Fruit fly (Drosophila melanogaster) whole organism, adult: Measurements from ENCODE around the gene mtsh.

Experiments
- CG11617 ChIP-seq: fragments of 200-800 bp; sonication (Bioruptor generic); optimal IDR thresholded peaks from 2 replicates; lab custom pipeline; 2017; ENCODE audit warnings: mild to moderate bottlenecking, missing biosample characterization, missing genetic modification reagents, missing genetic modification characterization
- CG12768 ChIP-seq: fragments of 200-800 bp; sonication (Bioruptor generic); optimal IDR thresholded peaks from 2 replicates; lab custom pipeline; 2017; ENCODE audit warnings: missing biosample characterization, missing genetic modification characterization, mild to moderate bottlenecking, moderate library complexity, missing genetic modification reagents
- CG14711 ChIP-seq: fragments of 200-800 bp; sonication (Bioruptor generic); optimal IDR thresholded peaks from 2 replicates; lab custom pipeline; 2018; ENCODE audit warnings: missing biosample characterization, mild to moderate bottlenecking, missing genetic modification characterization, moderate library complexity
- CG1620 ChIP-seq: fragments of 200-800 bp; sonication (Bioruptor generic); optimal IDR thresholded peaks from 2 replicates; lab custom pipeline; 2016; ENCODE audit warnings: missing biosample characterization, missing genetic modification characterization
- CG33017 ChIP-seq: fragments of 200-800 bp; sonication (Bioruptor generic); optimal IDR thresholded peaks from 2 replicates; lab custom pipeline; 2018; ENCODE audit warnings: missing biosample characterization, mild to moderate bottlenecking, missing genetic modification characterization, moderate library complexity
- CG5204 ChIP-seq: fragments of 200-800 bp; sonication (Bioruptor generic); optimal IDR thresholded peaks from 2 replicates; lab custom pipeline; 2016; ENCODE audit warnings: missing biosample characterization, missing genetic modification characterization
- CG7045 ChIP-seq: fragments of 200-800 bp; sonication (Bioruptor generic); optimal IDR thresholded peaks from 2 replicates; lab custom pipeline; 2017; ENCODE audit warnings: missing biosample characterization, mild to moderate bottlenecking, missing genetic modification characterization
- CG7101 ChIP-seq: fragments of 200-800 bp; sonication (Bioruptor generic); optimal IDR thresholded peaks from 2 replicates; lab custom pipeline; 2018; ENCODE audit warnings: missing biosample characterization, mild to moderate bottlenecking, missing genetic modification characterization, moderate library complexity
- Clk ChIP-seq: fragments of 200-800 bp; sonication (Bioruptor generic); optimal IDR thresholded peaks from 2 replicates; lab custom pipeline; 2017; ENCODE audit warnings: missing biosample characterization, missing genetic modification characterization
- Crg-1 ChIP-seq: fragments of 200-800 bp; sonication (Bioruptor generic); optimal IDR thresholded peaks from 2 replicates; lab custom pipeline; 2016; ENCODE audit warnings: missing biosample characterization, missing genetic modification characterization
- Hr96 ChIP-seq: fragments of 200-800 bp; sonication (Bioruptor generic); optimal IDR thresholded peaks from 2 replicates; lab custom pipeline; 2016; ENCODE audit warnings: missing biosample characterization, missing genetic modification characterization
- Mnt ChIP-seq: fragments of 200-800 bp; sonication (Bioruptor generic); optimal IDR thresholded peaks from 2 replicates; lab custom pipeline; 2016; ENCODE audit warnings: missing biosample characterization, mild to moderate bottlenecking, missing genetic modification characterization
- bab1 ChIP-seq: fragments of 200-800 bp; sonication (Bioruptor generic); optimal IDR thresholded peaks from 3 replicates; lab custom pipeline; 2019; ENCODE audit warnings: missing biosample characterization, mild to moderate bottlenecking, missing genetic modification characterization, moderate library complexity
- cic ChIP-seq: fragments of 200-800 bp; sonication (Bioruptor generic); optimal IDR thresholded peaks from 2 replicates; lab custom pipeline; 2017; ENCODE audit warnings: missing biosample characterization, mild to moderate bottlenecking, missing genetic modification characterization, moderate library complexity
- cnc ChIP-seq, 2 experiments: fragments of >200 bp; optimal IDR thresholded peaks; 2 replicates each; lab custom pipeline; 2017
- kay ChIP-seq: fragments of 200-800 bp; sonication (Bioruptor generic); peaks from one replicate; lab custom pipeline; 2016; ENCODE audit warnings: missing biosample characterization, missing genetic modification characterization, borderline replicate concordance
- ovo ChIP-seq: fragments of 200-800 bp; sonication (Bioruptor generic); optimal IDR thresholded peaks from 2 replicates; lab custom pipeline; 2016; ENCODE audit warnings: missing biosample characterization, missing genetic modification characterization
- pad ChIP-seq: fragments of 200-800 bp; sonication (Bioruptor generic); optimal IDR thresholded peaks from 3 replicates; lab custom pipeline; 2017; ENCODE audit warnings: missing biosample characterization, missing genetic modification characterization, mild to moderate bottlenecking, moderate library complexity, missing genetic modification reagents
- tj ChIP-seq: fragments of 200-800 bp; sonication (Bioruptor generic); optimal IDR thresholded peaks from 3 replicates; lab custom pipeline; 2017; ENCODE audit warnings: missing biosample characterization, mild to moderate bottlenecking, missing genetic modification characterization, moderate library complexity
- toe ChIP-seq: fragments of 200-800 bp; sonication (Bioruptor generic); optimal IDR thresholded peaks from 2 replicates; lab custom pipeline; 2016; ENCODE audit warnings: missing biosample characterization, missing genetic modification characterization

Gene mtsh

dm6 chr2L:8334705-8335104 lies 15.0 kb upstream of the mtsh start:
- peak; percentile 20 for TF ChIP-seq bab1 (GFP tag; lab: Kevin White, UChicago)
- TF ChIP-seq CG1620 = no peak

- TF ChIP-seq CG14711 (no peak), Hr96 (no peak), tj (GFP tag; lab: Kevin White, UChicago) (no peak), toe (GFP tag; lab: Kevin White, UChicago) (no peak), CG1620 (no peak), cic (GFP tag; lab: Kevin White, UChicago) (no peak), cnc (optimal IDR thresholded peaks at IDR 0.05; lab: Kevin White, UChicago) (no peak), Clk (no peak), CG7045 (GFP tag; lab: Kevin White, UChicago) (no peak), ovo (GFP tag; lab: Kevin White, UChicago) (no peak), pad (no peak), CG5204 (GFP tag; lab: Kevin White, UChicago) (no peak), bab1 (GFP tag; lab: Kevin White, UChicago) (no peak), Mnt (GFP tag; lab: Kevin White, UChicago) (no peak)
These were observed 13.9 kb upstream of the mtsh start for dm6 chr2L:8333624-8334023.

dm6 chr2L:8333185-8333584 lies 13.5 kb upstream of the mtsh start:
- no peak for TF ChIP-seq CG7045 (GFP tag; lab: Kevin White, UChicago)
- TF ChIP-seq cnc (optimal IDR thresholded peaks at IDR 0.05; lab: Kevin White, UChicago) = no peak
- TF ChIP-seq pad = no peak
- TF ChIP-seq CG11617 (GFP tag; lab: Kevin White, UChicago) = no peak
- TF ChIP-seq CG5204 (GFP tag; lab: Kevin White, UChicago) = no peak
- no peak for TF ChIP-seq toe (GFP tag; lab: Kevin White, UChicago)
- TF ChIP-seq CG14711 = no peak
- no peak for TF ChIP-seq CG33017 (tag; lab: Kevin White, UChicago)
- no peak for TF ChIP-seq Hr96
- TF ChIP-seq Crg-1 (GFP tag; lab: Kevin White, UChicago) = no peak
- no peak for TF ChIP-seq kay (GFP tag; lab: Kevin White, UChicago)
- TF ChIP-seq CG12768 (GFP tag; lab: Kevin White, UChicago) = no peak
- TF ChIP-seq Mnt (GFP tag; lab: Kevin White, UChicago) = no peak

dm6 chr2L:8328526-8329097 lies 8.9 kb upstream of the mtsh start:
- TF ChIP-seq tj (GFP tag; lab: Kevin White, UChicago) (no peak), kay (GFP tag; lab: Kevin White, UChicago) (peak; percentile 85)

- peak; percentile 96 for TF ChIP-seq tj (GFP tag; lab: Kevin White, UChicago)
- TF ChIP-seq kay (GFP tag; lab: Kevin White, UChicago) = no peak
These were observed 8.1 kb upstream of the mtsh start for dm6 chr2L:8327783-8328327.

dm6 chr2L:8327272-8327555 lies 7.5 kb upstream of the mtsh start, which contains the start of gene CG14275:
CG14275 (plus strand) TSS chr2L:8327456.
- TF ChIP-seq CG33017 (tag; lab: Kevin White, UChicago) = no peak
- no peak for TF ChIP-seq Crg-1 (GFP tag; lab: Kevin White, UChicago)
- no peak for TF ChIP-seq CG14711
- TF ChIP-seq CG1620 = no peak
- TF ChIP-seq Mnt (GFP tag; lab: Kevin White, UChicago) = no peak
- TF ChIP-seq CG11617 (GFP tag; lab: Kevin White, UChicago) = no peak
- no peak for TF ChIP-seq cnc (optimal IDR thresholded peaks at IDR 0.05; lab: Kevin White, UChicago)
- TF ChIP-seq pad = no peak
- TF ChIP-seq CG7045 (GFP tag; lab: Kevin White, UChicago) = no peak
- TF ChIP-seq tj (GFP tag; lab: Kevin White, UChicago) = no peak

- TF ChIP-seq CG11617 (GFP tag; lab: Kevin White, UChicago) (peak; percentile 42), CG33017 (tag; lab: Kevin White, UChicago) (peak; percentile 68), CG14711 (no peak), Hr96 (no peak), CG12768 (GFP tag; lab: Kevin White, UChicago) (peak; percentile 59), CG1620 (no peak), CG7045 (GFP tag; lab: Kevin White, UChicago) (no peak), CG7101 (tag; lab: Kevin White, UChicago) (peak; percentile 17)
These were observed 6.9 kb upstream of the mtsh start for dm6 chr2L:8326414-8327271.
